Worm (Caenorhabditis elegans) whole organism, midembryonic: ENCODE results near the gene mogs-1.

Source experiments
- T22C8.4 ChIP-seq: fragments of 200-800 bp; sonication (Bioruptor generic); IDR thresholded peaks from 2 replicates; pipeline ENCODE4 v1.3.6; 2022; ENCODE audit warnings: missing genetic modification characterization, missing compliant biosample characterization
- cog-1 ChIP-seq: sonication (generic microtip); optimal IDR thresholded peaks from 2 replicates; lab custom pipeline; 2016; ENCODE audit warnings: missing genetic modification characterization, missing compliant biosample characterization
- flt-1 ChIP-seq: fragments of 200-800 bp; sonication (Bioruptor generic); IDR thresholded peaks from 2 replicates; pipeline ENCODE4 v1.3.6; 2022; ENCODE audit warnings: missing genetic modification characterization, missing compliant biosample characterization
- klf-2 ChIP-seq: fragments of 200-800 bp; sonication (Bioruptor generic); conservative IDR thresholded peaks from 2 replicates; pipeline ENCODE4 v1.3.6; 2022; ENCODE audit warnings: missing genetic modification reagents, missing genetic modification characterization, missing compliant biosample characterization
- med-1 ChIP-seq: sonication (generic microtip); optimal IDR thresholded peaks from 2 replicates; lab custom pipeline; 2017; ENCODE audit warnings: missing genetic modification characterization, mild to moderate bottlenecking, missing compliant biosample characterization, antibody characterized with exemption, missing genetic modification reagents; ENCODE audit not compliant: insufficient read depth
- ref-1 ChIP-seq: fragments of 200-800 bp; sonication (Bioruptor generic); conservative IDR thresholded peaks from 2 replicates; pipeline ENCODE4 v1.3.6; 2022; ENCODE audit warnings: missing genetic modification reagents, missing genetic modification characterization, missing compliant biosample characterization
- tab-1 ChIP-seq: fragments of 200-800 bp; sonication (Bioruptor generic); IDR thresholded peaks from 2 replicates; pipeline ENCODE4 v1.3.6; 2022; ENCODE audit warnings: missing genetic modification characterization, missing compliant biosample characterization
- ztf-23 ChIP-seq: fragments of 200-800 bp; sonication (Bioruptor generic); IDR thresholded peaks from 2 replicates; pipeline ENCODE4 v1.3.6; 2022; ENCODE audit warnings: missing genetic modification reagents, missing genetic modification characterization, missing compliant biosample characterization
- ztf-29 ChIP-seq: fragments of 200-800 bp; sonication (Bioruptor generic); IDR thresholded peaks from 2 replicates; pipeline ENCODE4 v1.3.6; 2022; ENCODE audit warnings: missing genetic modification reagents, missing genetic modification characterization, missing compliant biosample characterization

The mogs-1 gene

DNA sequence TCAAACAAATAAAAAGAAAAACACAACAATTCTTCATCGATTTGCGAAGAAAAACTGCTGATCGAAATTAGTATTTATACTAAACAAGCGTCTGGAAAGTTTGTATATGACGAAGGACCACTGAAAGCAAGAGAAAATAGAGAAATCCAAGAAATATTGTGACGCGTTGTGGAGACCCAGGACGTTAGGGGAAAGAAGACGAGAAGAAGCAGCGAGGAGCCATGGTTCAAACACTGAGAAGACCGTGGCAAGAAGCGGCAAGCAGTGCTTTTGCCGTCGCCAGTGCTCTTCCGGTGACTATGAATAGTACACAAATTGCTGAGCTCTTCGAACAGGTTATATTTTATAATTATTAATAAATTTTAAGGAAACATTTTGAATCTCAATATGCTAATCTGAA is 16.9 kb upstream of the mogs-1 start:
- TF ChIP-seq tab-1 (GFP tag; lab: Robert Waterston, UW) (no peak), flt-1 (GFP tag; lab: Robert Waterston, UW) (no peak), ref-1 (GFP tag; lab: Robert Waterston, UW) (no peak), T22C8.4 (GFP tag; lab: Robert Waterston, UW) (no peak), cog-1 (tag; lab: Kevin White, UChicago) (no peak), klf-2 (GFP tag; lab: Robert Waterston, UW) (no peak), med-1 (GFP tag; lab: Kevin White, UChicago) (no peak)

- TF ChIP-seq ztf-23 (GFP tag; lab: Robert Waterston, UW), result no peak
- no peak for TF ChIP-seq T22C8.4 (GFP tag; lab: Robert Waterston, UW)
- no peak for TF ChIP-seq flt-1 (GFP tag; lab: Robert Waterston, UW)
- no peak for TF ChIP-seq ztf-29
- no peak for TF ChIP-seq ref-1 (GFP tag; lab: Robert Waterston, UW)
- TF ChIP-seq med-1 (GFP tag; lab: Kevin White, UChicago), result no peak
- no peak for TF ChIP-seq klf-2 (GFP tag; lab: Robert Waterston, UW)
- no peak for TF ChIP-seq cog-1 (tag; lab: Kevin White, UChicago)
- TF ChIP-seq tab-1 (GFP tag; lab: Robert Waterston, UW), result no peak
Measured at ce11 chrIV:11038618-11038664, 16.7 kb upstream of the mogs-1 start, which contains the start of gene kdin-1. Gene kdin-1 (plus strand): TSS chrIV:11038655.

DNA sequence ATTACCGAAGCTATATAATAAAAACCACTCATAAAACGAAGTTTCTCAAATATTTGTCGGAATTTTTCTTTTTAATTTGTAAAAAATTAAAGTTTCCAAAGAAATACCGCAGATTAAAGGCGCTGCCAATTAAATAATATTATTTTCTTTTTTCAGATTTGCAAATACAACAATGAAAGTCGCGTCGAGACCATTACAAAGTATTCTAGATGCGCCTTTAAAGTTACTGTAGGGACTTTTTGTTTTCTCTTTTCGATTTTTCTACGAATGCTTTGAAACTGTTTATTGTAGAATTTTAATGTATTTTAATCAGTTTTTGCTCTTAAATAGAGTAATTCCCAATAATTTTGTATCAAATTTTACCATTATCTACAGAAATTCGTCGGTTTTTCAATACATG is 16.5 kb upstream of the mogs-1 start:
- TF ChIP-seq tab-1 (GFP tag; lab: Robert Waterston, UW) (no peak), ref-1 (GFP tag; lab: Robert Waterston, UW) (no peak), ztf-23 (GFP tag; lab: Robert Waterston, UW) (no peak), flt-1 (GFP tag; lab: Robert Waterston, UW) (no peak), klf-2 (GFP tag; lab: Robert Waterston, UW) (no peak), cog-1 (tag; lab: Kevin White, UChicago) (no peak), T22C8.4 (GFP tag; lab: Robert Waterston, UW) (no peak), med-1 (GFP tag; lab: Kevin White, UChicago) (no peak), ztf-29 (no peak)

ce11 chrIV:11037118-11037719 is 15.5 kb upstream of the mogs-1 start:
- TF ChIP-seq cog-1 (tag; lab: Kevin White, UChicago) (no peak), T22C8.4 (GFP tag; lab: Robert Waterston, UW) (no peak), ztf-23 (GFP tag; lab: Robert Waterston, UW) (no peak), med-1 (GFP tag; lab: Kevin White, UChicago) (no peak), flt-1 (GFP tag; lab: Robert Waterston, UW) (no peak), klf-2 (GFP tag; lab: Robert Waterston, UW) (no peak), ref-1 (GFP tag; lab: Robert Waterston, UW) (no peak), ztf-29 (no peak), tab-1 (GFP tag; lab: Robert Waterston, UW) (no peak)

DNA sequence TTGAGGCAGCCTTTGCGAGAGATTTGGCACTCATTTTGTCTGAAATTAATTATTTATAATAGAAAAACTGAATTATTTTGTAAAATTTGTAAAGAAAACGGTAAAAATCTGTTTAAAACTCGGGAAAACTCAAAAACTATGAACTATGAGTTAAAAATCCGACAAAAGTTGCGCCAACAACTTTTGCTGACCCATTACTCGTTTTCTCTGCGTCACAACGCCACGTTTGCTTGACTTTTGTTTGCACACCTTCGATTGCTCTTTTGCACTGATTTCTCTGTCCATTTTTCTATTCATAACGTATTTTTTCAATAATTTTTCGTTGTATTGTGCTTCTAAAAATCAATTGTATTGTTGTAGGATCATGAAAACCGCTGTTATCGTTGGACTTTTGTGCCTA is 14.5 kb upstream of the mogs-1 start, which contains the start of gene fkb-1:
Gene fkb-1, plus strand, starts transcription at position 361 of the 400 bp plus-strand sequence.
- TF ChIP-seq ztf-23 (GFP tag; lab: Robert Waterston, UW), result no peak
- TF ChIP-seq ref-1 (GFP tag; lab: Robert Waterston, UW), result no peak
- no peak for TF ChIP-seq cog-1 (tag; lab: Kevin White, UChicago)
- no peak for TF ChIP-seq flt-1 (GFP tag; lab: Robert Waterston, UW)
- TF ChIP-seq tab-1 (GFP tag; lab: Robert Waterston, UW), result no peak
- TF ChIP-seq ztf-29, result no peak
- no peak for TF ChIP-seq med-1 (GFP tag; lab: Kevin White, UChicago)
- TF ChIP-seq klf-2 (GFP tag; lab: Robert Waterston, UW), result no peak
- TF ChIP-seq T22C8.4 (GFP tag; lab: Robert Waterston, UW), result no peak

- TF ChIP-seq ref-1 (GFP tag; lab: Robert Waterston, UW) (no peak), tab-1 (GFP tag; lab: Robert Waterston, UW) (no peak), klf-2 (GFP tag; lab: Robert Waterston, UW) (no peak), ztf-23 (GFP tag; lab: Robert Waterston, UW) (no peak), cog-1 (tag; lab: Kevin White, UChicago) (no peak), ztf-29 (no peak), flt-1 (GFP tag; lab: Robert Waterston, UW) (no peak), med-1 (GFP tag; lab: Kevin White, UChicago) (no peak), T22C8.4 (GFP tag; lab: Robert Waterston, UW) (no peak)
Measured at ce11 chrIV:11032288-11032687, 10.6 kb upstream of the mogs-1 start, which contains the start of gene hrg-6. Gene hrg-6 (plus strand): TSS chrIV:11032588.

ce11 chrIV:11031640-11032039 is 9.9 kb upstream of the mogs-1 start:
- TF ChIP-seq klf-2 (GFP tag; lab: Robert Waterston, UW) (no peak), tab-1 (GFP tag; lab: Robert Waterston, UW) (no peak), med-1 (GFP tag; lab: Kevin White, UChicago) (no peak), ref-1 (GFP tag; lab: Robert Waterston, UW) (no peak), ztf-29 (no peak), T22C8.4 (GFP tag; lab: Robert Waterston, UW) (no peak)

ce11 chrIV:11030893-11031292 is 9.2 kb upstream of the mogs-1 start, which contains the start of gene hrg-4:
Gene hrg-4 (minus strand): TSS chrIV:11030993.
- TF ChIP-seq klf-2 (GFP tag; lab: Robert Waterston, UW) (no peak), ztf-29 (no peak), ref-1 (GFP tag; lab: Robert Waterston, UW) (no peak), med-1 (GFP tag; lab: Kevin White, UChicago) (no peak)

DNA sequence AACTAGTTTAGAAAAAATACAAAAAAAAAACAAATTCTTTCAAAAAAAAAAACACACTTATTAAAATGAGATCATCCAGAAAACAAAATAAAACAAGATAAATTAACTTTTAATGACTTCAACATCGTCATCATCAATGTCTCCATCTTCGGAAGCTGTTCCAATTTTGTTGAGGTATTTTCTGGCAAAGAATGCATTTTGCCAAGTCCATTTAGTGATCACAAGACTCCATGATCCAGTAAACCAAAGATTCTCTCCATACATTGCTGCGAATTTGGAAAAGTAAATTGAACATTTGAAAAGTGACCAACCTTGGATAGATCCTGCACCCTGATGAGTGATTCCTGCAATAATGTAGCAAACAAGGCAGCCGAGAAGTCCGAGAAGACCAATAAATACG is 8.4 kb upstream of the mogs-1 start:
- TF ChIP-seq ztf-23 (GFP tag; lab: Robert Waterston, UW), result no peak
- no peak for TF ChIP-seq flt-1 (GFP tag; lab: Robert Waterston, UW)
- no peak for TF ChIP-seq med-1 (GFP tag; lab: Kevin White, UChicago)
- no peak for TF ChIP-seq T22C8.4 (GFP tag; lab: Robert Waterston, UW)
- no peak for TF ChIP-seq cog-1 (tag; lab: Kevin White, UChicago)
- no peak for TF ChIP-seq klf-2 (GFP tag; lab: Robert Waterston, UW)
